Worm (Caenorhabditis elegans): ENCODE results near the gene srh-19.

DNA sequence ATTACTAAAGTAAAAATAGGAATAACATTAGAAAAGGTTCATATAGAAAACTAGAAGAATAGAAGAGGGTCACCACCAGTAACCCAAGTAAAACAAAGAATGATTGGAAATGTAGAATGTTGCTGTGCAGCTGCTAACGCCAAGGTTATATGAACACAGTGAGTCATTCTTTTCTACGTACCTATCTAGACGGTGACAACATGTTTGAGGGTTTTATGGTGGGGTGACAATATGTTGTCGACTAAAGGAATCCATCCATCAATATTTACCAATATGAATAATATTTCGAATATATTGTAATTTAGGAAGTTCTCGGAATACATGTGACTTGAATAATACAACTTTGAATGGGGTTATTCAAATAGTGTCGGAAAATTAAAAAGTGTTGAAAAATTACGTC, 11.7 kb upstream of the srh-19 start, which contains the start of gene ZK402.5:
- TF ChIP-seq nhr-237 (tag; optimal IDR thresholded peaks at IDR 0.05) (no peak), blmp-1 (tag; optimal IDR thresholded peaks at IDR 0.05) (no peak), nhr-28 (tag; optimal IDR thresholded peaks at IDR 0.05) (no peak), ceh-39 (tag; optimal IDR thresholded peaks at IDR 0.05) (no peak)

All from whole organism, mixed stage, embryonic.